Fruit fly (Drosophila melanogaster) whole organism, pupa: Measurements from ENCODE around the gene Prosalpha2.
"Not testable (repeated sequence)": the region's sequence is repeated elsewhere in the genome, so short reads cannot be mapped to it uniquely, and the experiment has no call there.

ENCODE experiments used
- CG10348 ChIP-seq: fragments of 200-800 bp; sonication (Bioruptor generic); IDR thresholded peaks from 2 replicates; pipeline ENCODE4 v1.3.6; 2022; ENCODE audit warnings: missing biosample characterization, missing genetic modification characterization
- CG12605 ChIP-seq: fragments of 200-800 bp; sonication (Bioruptor generic); IDR thresholded peaks from 2 replicates; pipeline ENCODE4 v1.3.6; 2022; ENCODE audit warnings: missing biosample characterization, missing genetic modification characterization
- CG14655 ChIP-seq: fragments of 200-800 bp; sonication (Bioruptor generic); optimal IDR thresholded peaks from 3 replicates; lab custom pipeline; 2017; ENCODE audit warnings: mild to moderate bottlenecking, missing biosample characterization, missing genetic modification reagents, missing genetic modification characterization
- CG15710 ChIP-seq: fragments of 200-800 bp; sonication (Bioruptor generic); optimal IDR thresholded peaks from 2 replicates; lab custom pipeline; 2018; ENCODE audit warnings: missing biosample characterization, mild to moderate bottlenecking, missing genetic modification characterization, moderate library complexity
- CG17806 ChIP-seq: fragments of 200-800 bp; sonication (Bioruptor generic); optimal IDR thresholded peaks from 2 replicates; lab custom pipeline; 2018; ENCODE audit warnings: missing biosample characterization, mild to moderate bottlenecking, missing genetic modification characterization, moderate library complexity
- CG34367 ChIP-seq: fragments of 200-800 bp; sonication (Bioruptor generic); optimal IDR thresholded peaks from 2 replicates; lab custom pipeline; 2018; ENCODE audit warnings: missing biosample characterization, mild to moderate bottlenecking, missing genetic modification characterization
- CG4496 ChIP-seq: fragments of 200-800 bp; sonication (Bioruptor generic); IDR thresholded peaks from 3 replicates; pipeline ENCODE4 v1.3.6; 2022; ENCODE audit warnings: missing biosample characterization, missing genetic modification characterization
- CG8301 ChIP-seq: fragments of 200-800 bp; sonication (Bioruptor generic); optimal IDR thresholded peaks from 2 replicates; lab custom pipeline; 2018; ENCODE audit warnings: missing biosample characterization, mild to moderate bottlenecking, missing genetic modification characterization
- CG9948 ChIP-seq: fragments of 200-800 bp; sonication (Bioruptor generic); optimal IDR thresholded peaks from 2 replicates; lab custom pipeline; 2018; ENCODE audit warnings: missing biosample characterization, mild to moderate bottlenecking, missing genetic modification characterization, moderate library complexity
- D1 ChIP-seq: fragments of 200-800 bp; sonication (Bioruptor generic); optimal IDR thresholded peaks from 2 replicates; lab custom pipeline; 2018; ENCODE audit warnings: missing biosample characterization, mild to moderate bottlenecking, missing genetic modification characterization, moderate library complexity
- EcR ChIP-seq: fragments of 200-800 bp; sonication (Bioruptor generic); optimal IDR thresholded peaks from 3 replicates; lab custom pipeline; 2019; ENCODE audit warnings: missing biosample characterization, missing genetic modification characterization, mild to moderate bottlenecking, moderate library complexity, missing genetic modification reagents
- Ets98B ChIP-seq: fragments of 200-800 bp; sonication (Bioruptor generic); IDR thresholded peaks from 2 replicates; pipeline ENCODE4 v1.3.6; 2022; ENCODE audit warnings: missing biosample characterization, missing genetic modification characterization
- Pif1A ChIP-seq: fragments of 200-800 bp; sonication (Bioruptor generic); optimal IDR thresholded peaks from 3 replicates; lab custom pipeline; 2016; ENCODE audit warnings: missing biosample characterization, missing genetic modification characterization
- Pif1B ChIP-seq: fragments of 200-800 bp; sonication (Bioruptor generic); optimal IDR thresholded peaks from 3 replicates; lab custom pipeline; 2016; ENCODE audit warnings: missing biosample characterization, missing genetic modification characterization
- Snoo ChIP-seq: fragments of 200-800 bp; sonication (Bioruptor generic); optimal IDR thresholded peaks from 3 replicates; lab custom pipeline; 2017; ENCODE audit warnings: missing biosample characterization, mild to moderate bottlenecking, missing genetic modification characterization, inconsistent platforms
- fd96Ca ChIP-seq: fragments of 200-800 bp; sonication (Bioruptor generic); IDR thresholded peaks from 3 replicates; pipeline ENCODE4 v1.3.6; 2022; ENCODE audit warnings: missing biosample characterization, missing genetic modification characterization
- gl ChIP-seq: fragments of 200-800 bp; sonication (Bioruptor generic); optimal IDR thresholded peaks from 2 replicates; lab custom pipeline; 2018; ENCODE audit warnings: missing biosample characterization, mild to moderate bottlenecking, missing genetic modification characterization
- rn ChIP-seq: fragments of 200-800 bp; sonication (Bioruptor generic); IDR thresholded peaks from 2 replicates; pipeline ENCODE4 v1.3.6; 2022; ENCODE audit warnings: missing biosample characterization, missing genetic modification characterization

The Prosalpha2 gene

dm6 chr3R:12454492-12454891 is 23.4 kb downstream of the Prosalpha2 start:
- TF ChIP-seq CG12605 (GFP tag; lab: Robert Waterston, UW) (no peak), EcR (GFP tag; lab: Kevin White, UChicago) (peak; percentile 77)

- TF ChIP-seq gl (tag; lab: Kevin White, UChicago), result no peak
- no peak for TF ChIP-seq CG10348 (GFP tag; lab: Robert Waterston, UW)
- no peak for TF ChIP-seq CG4496 (GFP tag; lab: Robert Waterston, UW)
- no peak for TF ChIP-seq Pif1A (GFP tag; lab: Kevin White, UChicago)
- TF ChIP-seq fd96Ca, result no peak
- TF ChIP-seq D1 (tag; lab: Kevin White, UChicago), result no peak
- TF ChIP-seq CG12605 (GFP tag; lab: Robert Waterston, UW), result no peak
- no peak for TF ChIP-seq CG14655 (GFP tag; lab: Kevin White, UChicago)
- no peak for TF ChIP-seq Pif1B (GFP tag; lab: Kevin White, UChicago)
- no peak for TF ChIP-seq CG8301 (tag; lab: Kevin White, UChicago)
- no peak for TF ChIP-seq CG17806
- TF ChIP-seq CG34367, result no peak
- no peak for TF ChIP-seq rn (GFP tag; lab: Robert Waterston, UW)
- no peak for TF ChIP-seq Snoo (tag; lab: Kevin White, UChicago)
- no peak for TF ChIP-seq Ets98B (GFP tag; lab: Robert Waterston, UW)
- TF ChIP-seq CG15710 (tag; lab: Kevin White, UChicago), result no peak
Measured at dm6 chr3R:12456370-12456940, 25.3 kb downstream of the Prosalpha2 start, which contains the start of gene trus. Gene trus (plus strand): TSS chr3R:12456573.

DNA sequence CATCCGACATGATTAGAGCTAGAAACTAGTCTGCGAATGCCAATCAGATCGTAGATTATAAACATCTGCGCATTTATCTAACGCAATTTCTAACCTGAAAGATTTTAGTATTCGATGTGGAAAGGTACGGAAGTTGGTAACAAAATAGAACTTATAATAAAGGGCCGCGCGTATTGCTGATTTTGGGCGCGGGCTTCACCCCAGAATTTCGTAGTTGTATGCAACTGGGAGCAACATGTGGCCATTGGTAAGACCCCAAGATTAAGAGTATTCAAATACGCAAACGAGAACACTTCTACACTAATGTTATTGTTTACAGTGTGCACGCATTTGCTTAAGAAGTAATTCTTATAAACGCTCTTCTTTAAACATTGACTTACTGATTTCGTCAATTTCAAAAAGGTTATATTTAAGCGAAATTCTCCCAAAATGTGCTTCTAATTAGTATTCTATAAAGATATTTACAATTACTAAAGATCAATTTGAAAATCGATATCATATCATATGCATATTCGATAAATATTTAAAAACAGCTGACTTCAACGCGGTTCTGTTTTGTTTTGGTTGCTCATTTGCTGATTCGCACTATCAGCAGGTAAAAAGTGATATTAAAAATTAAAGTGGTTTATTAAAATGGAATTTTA is 28.9 kb downstream of the Prosalpha2 start, which contains the start of the genes CG5961 and Polr3C:
CG5961 (minus strand) TSS at position 416 of the 644 bp plus-strand sequence.
Polr3C (plus strand) TSS at position 536 of the 644 bp plus-strand sequence.
- TF ChIP-seq CG9948 (tag; lab: Kevin White, UChicago), result no peak
- no peak for TF ChIP-seq CG17806
- no peak for TF ChIP-seq CG12605 (GFP tag; lab: Robert Waterston, UW)
- TF ChIP-seq EcR (GFP tag; lab: Kevin White, UChicago), result no peak

- not testable (repeated sequence) for TF ChIP-seq fd96Ca; CG9948 (tag; lab: Kevin White, UChicago); CG8301 (tag; lab: Kevin White, UChicago)
Measured at dm6 chr3R:12465198-12465597, 34.1 kb downstream of the Prosalpha2 start, which contains the start of gene CG5608. Gene CG5608 (minus strand): TSS chr3R:12465298.

dm6 chr3R:12467675-12468074 is 36.6 kb downstream of the Prosalpha2 start, which contains the start of gene Hsp70Ba:
Gene Hsp70Ba (minus strand): TSS chr3R:12467776.
- TF ChIP-seq Pif1B (GFP tag; lab: Kevin White, UChicago); Pif1A (GFP tag; lab: Kevin White, UChicago); CG9948 (tag; lab: Kevin White, UChicago): not testable (repeated sequence)
